Fruit fly (Drosophila melanogaster) Kc167 (cell line): ENCODE measurements around the gene CG32454.

Experiments
- Myc ChIP-seq: fragments of >200 bp; optimal IDR thresholded peaks from 2 replicates; lab custom pipeline; 2017; ENCODE audit warnings: missing external identifiers
- Sin3A ChIP-seq: fragments of >200 bp; optimal IDR thresholded peaks from 2 replicates; lab custom pipeline; 2018; ENCODE audit warnings: missing external identifiers
- h ChIP-seq: fragments of >200 bp; optimal IDR thresholded peaks from 3 replicates; lab custom pipeline; 2018; ENCODE audit warnings: missing external identifiers
- insv ChIP-seq: fragments of >200 bp; optimal IDR thresholded peaks from 3 replicates; lab custom pipeline; 2018; ENCODE audit warnings: missing external identifiers
- psq ChIP-seq: fragments of >200 bp; optimal IDR thresholded peaks from 2 replicates; lab custom pipeline; 2017; ENCODE audit warnings: missing external identifiers

DNA sequence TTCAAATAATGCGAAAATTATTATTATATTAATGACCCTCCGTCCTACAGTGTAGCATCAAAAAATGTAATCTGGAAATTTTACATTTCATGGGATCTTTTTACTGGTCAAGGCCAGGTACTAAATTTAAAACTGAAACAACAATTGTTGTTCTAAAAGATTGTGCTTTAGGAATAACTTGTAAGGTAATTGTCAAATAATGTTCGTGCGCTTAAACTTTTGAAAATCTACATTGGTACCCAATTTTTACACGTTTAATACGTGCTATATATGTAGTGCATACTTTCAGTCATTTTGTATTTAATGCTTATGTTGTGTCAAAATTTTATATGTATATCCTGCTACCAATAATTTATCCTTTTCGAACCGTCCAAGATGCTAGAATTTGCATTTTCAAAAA is 4.0 kb downstream of the CG32454 start:
- no peak for TF ChIP-seq Myc (lab: Kevin White, UChicago)
- no peak for TF ChIP-seq Sin3A
- TF ChIP-seq psq (lab: Kevin White, UChicago) = no peak
- no peak for TF ChIP-seq insv (lab: Kevin White, UChicago)
- no peak for TF ChIP-seq h (lab: Kevin White, UChicago)
